Fruit fly (Drosophila melanogaster) whole organism, embryonic: ENCODE data around the gene CG14230.

Source experiments
- ATbp ChIP-seq: fragments of 200-800 bp; sonication (Bioruptor generic); optimal IDR thresholded peaks from 2 replicates; lab custom pipeline; 2017; ENCODE audit warnings: missing biosample characterization, mild to moderate bottlenecking, missing genetic modification characterization, missing genetic modification reagents
- CG10462 ChIP-seq: fragments of 200-800 bp; sonication (Bioruptor generic); optimal IDR thresholded peaks from 2 replicates; lab custom pipeline; 2016; ENCODE audit warnings: missing biosample characterization, missing genetic modification characterization
- CG11504 ChIP-seq: fragments of 200-800 bp; sonication (Bioruptor generic); optimal IDR thresholded peaks from 3 replicates; lab custom pipeline; 2019; ENCODE audit warnings: missing biosample characterization, mild to moderate bottlenecking, missing genetic modification characterization, moderate library complexity
- CG12155 ChIP-seq: fragments of 200-800 bp; sonication (Bioruptor generic); optimal IDR thresholded peaks from 3 replicates; lab custom pipeline; 2016; ENCODE audit warnings: missing biosample characterization, missing genetic modification characterization
- CG15073 ChIP-seq: fragments of 200-800 bp; sonication (Bioruptor generic); optimal IDR thresholded peaks from 2 replicates; lab custom pipeline; 2016; ENCODE audit warnings: missing biosample characterization, missing genetic modification characterization
- CG15601 ChIP-seq: fragments of 200-800 bp; sonication (Bioruptor generic); optimal IDR thresholded peaks from 3 replicates; lab custom pipeline; 2019; ENCODE audit warnings: missing biosample characterization, mild to moderate bottlenecking, missing genetic modification characterization, moderate library complexity
- CG16863 ChIP-seq: fragments of 200-800 bp; sonication (Bioruptor generic); optimal IDR thresholded peaks from 3 replicates; lab custom pipeline; 2016; ENCODE audit warnings: missing biosample characterization, missing genetic modification characterization
- CG17385 ChIP-seq: fragments of 200-800 bp; sonication (Bioruptor generic); optimal IDR thresholded peaks from 3 replicates; lab custom pipeline; 2018; ENCODE audit warnings: missing biosample characterization, mild to moderate bottlenecking, missing genetic modification characterization
- CG1792 ChIP-seq: fragments of 200-800 bp; sonication (Bioruptor generic); optimal IDR thresholded peaks from 2 replicates; lab custom pipeline; 2016; ENCODE audit warnings: missing biosample characterization, missing genetic modification characterization
- CG30020 ChIP-seq: fragments of 200-800 bp; optimal IDR thresholded peaks from 2 replicates; lab custom pipeline; 2019; ENCODE audit warnings: missing biosample characterization, mild to moderate bottlenecking, missing genetic modification characterization, moderate library complexity
- CG33557 ChIP-seq: fragments of 200-800 bp; sonication (Bioruptor generic); optimal IDR thresholded peaks from 2 replicates; lab custom pipeline; 2019; ENCODE audit warnings: missing biosample characterization, mild to moderate bottlenecking, missing genetic modification characterization, moderate library complexity
- CG34422 ChIP-seq: fragments of 200-800 bp; sonication (Bioruptor generic); IDR thresholded peaks from 3 replicates; pipeline ENCODE4 v1.3.6; 2022; ENCODE audit warnings: missing biosample characterization, missing genetic modification characterization
- CG4730 ChIP-seq: fragments of 200-800 bp; sonication (Bioruptor generic); IDR thresholded peaks from 2 replicates; pipeline ENCODE4 v1.3.6; 2022; ENCODE audit warnings: missing biosample characterization, missing genetic modification characterization
- CG6689 ChIP-seq: fragments of 200-800 bp; sonication (Bioruptor generic); IDR thresholded peaks from 2 replicates; pipeline ENCODE4 v1.3.6; 2022; ENCODE audit warnings: missing biosample characterization, missing genetic modification characterization
- CG7556 ChIP-seq: fragments of 200-800 bp; sonication (Bioruptor generic); optimal IDR thresholded peaks from 2 replicates; lab custom pipeline; 2017; ENCODE audit warnings: missing biosample characterization, mild to moderate bottlenecking, missing genetic modification characterization
- Chrac-16 ChIP-seq: fragments of 200-800 bp; sonication (Bioruptor generic); optimal IDR thresholded peaks from 3 replicates; lab custom pipeline; 2016; ENCODE audit warnings: missing biosample characterization, missing genetic modification characterization
- Doc2 ChIP-seq: fragments of 200-800 bp; sonication (Bioruptor generic); IDR thresholded peaks from 2 replicates; pipeline ENCODE4 v1.3.6; 2022; ENCODE audit warnings: missing biosample characterization, missing genetic modification characterization
- Fer1 ChIP-seq: fragments of 200-800 bp; sonication (Bioruptor generic); optimal IDR thresholded peaks from 2 replicates; lab custom pipeline; 2017; ENCODE audit warnings: missing biosample characterization, mild to moderate bottlenecking, missing genetic modification characterization
- Fer2 ChIP-seq: fragments of 200-800 bp; sonication (Bioruptor generic); optimal IDR thresholded peaks from 2 replicates; lab custom pipeline; 2018; ENCODE audit warnings: missing biosample characterization, mild to moderate bottlenecking, missing genetic modification characterization, moderate library complexity
- H2.0 ChIP-seq: fragments of 200-800 bp; sonication (Bioruptor generic); IDR thresholded peaks from 2 replicates; pipeline ENCODE4 v1.3.6; 2022; ENCODE audit warnings: missing biosample characterization, missing genetic modification characterization
- Hand ChIP-seq: fragments of 200-800 bp; sonication (Bioruptor generic); optimal IDR thresholded peaks from 2 replicates; lab custom pipeline; 2017; ENCODE audit warnings: mild to moderate bottlenecking, missing biosample characterization, missing genetic modification reagents, missing genetic modification characterization
- Hmx ChIP-seq: fragments of 200-800 bp; sonication (Bioruptor generic); optimal IDR thresholded peaks from 2 replicates; lab custom pipeline; 2016; ENCODE audit warnings: missing biosample characterization, missing genetic modification characterization
- Jarid2 ChIP-seq: fragments of 200-800 bp; sonication (Bioruptor generic); optimal IDR thresholded peaks from 3 replicates; lab custom pipeline; 2017; ENCODE audit warnings: mild to moderate bottlenecking, missing biosample characterization, missing genetic modification reagents, missing genetic modification characterization
- Med ChIP-seq: fragments of 200-800 bp; sonication (Bioruptor generic); peaks from one replicate; lab custom pipeline; 2016; ENCODE audit warnings: missing biosample characterization, missing genetic modification characterization, mild to moderate bottlenecking, inconsistent platforms, moderate library complexity
- Oli ChIP-seq: fragments of 200-800 bp; sonication (Bioruptor generic); optimal IDR thresholded peaks from 2 replicates; lab custom pipeline; 2018; ENCODE audit warnings: missing biosample characterization, mild to moderate bottlenecking, missing genetic modification characterization, moderate library complexity
- Usf ChIP-seq: fragments of 200-800 bp; sonication (Bioruptor generic); optimal IDR thresholded peaks from 2 replicates; lab custom pipeline; 2017; ENCODE audit warnings: missing genotype, missing biosample characterization, missing genetic modification characterization
- YL-1 ChIP-seq: fragments of 200-800 bp; sonication (Bioruptor generic); optimal IDR thresholded peaks from 3 replicates; lab custom pipeline; 2017; ENCODE audit warnings: missing biosample characterization, mild to moderate bottlenecking, missing genetic modification characterization
- ac ChIP-seq: fragments of 200-800 bp; sonication (Bioruptor generic); optimal IDR thresholded peaks from 3 replicates; lab custom pipeline; 2017; ENCODE audit warnings: missing biosample characterization, mild to moderate bottlenecking, missing genetic modification characterization
- aop ChIP-seq: fragments of 200-800 bp; sonication (Bioruptor generic); IDR thresholded peaks from 2 replicates; pipeline ENCODE4 v1.3.6; 2022; ENCODE audit warnings: missing biosample characterization, missing genetic modification characterization
- ara ChIP-seq: fragments of 200-800 bp; sonication (Bioruptor generic); IDR thresholded peaks from 2 replicates; pipeline ENCODE4 v1.3.6; 2022; ENCODE audit warnings: missing biosample characterization, missing genetic modification characterization
- ase ChIP-seq: fragments of 200-800 bp; sonication (Bioruptor generic); IDR thresholded peaks from 3 replicates; pipeline ENCODE4 v1.3.6; 2022; ENCODE audit warnings: missing biosample characterization, missing genetic modification characterization
- bigmax ChIP-seq: fragments of 200-800 bp; sonication (Bioruptor generic); optimal IDR thresholded peaks from 2 replicates; lab custom pipeline; 2018; ENCODE audit warnings: missing biosample characterization, mild to moderate bottlenecking, missing genetic modification characterization
- br ChIP-seq: fragments of >200 bp; optimal IDR thresholded peaks from 2 replicates; lab custom pipeline; 2017
- cad ChIP-seq: fragments of >200 bp; optimal IDR thresholded peaks from 2 replicates; lab custom pipeline; 2017; ENCODE audit warnings: missing biosample characterization, missing genetic modification characterization
- crc ChIP-seq: fragments of 200-800 bp; sonication (Bioruptor generic); optimal IDR thresholded peaks from 2 replicates; lab custom pipeline; 2016; ENCODE audit warnings: missing biosample characterization, missing genetic modification characterization
- dimm ChIP-seq: fragments of 200-800 bp; sonication (Bioruptor generic); IDR thresholded peaks from 2 replicates; pipeline ENCODE4 v1.3.6; 2022; ENCODE audit warnings: missing biosample characterization, missing genetic modification characterization
- dm ChIP-seq: fragments of 200-800 bp; sonication (Bioruptor generic); optimal IDR thresholded peaks from 3 replicates; lab custom pipeline; 2016; ENCODE audit warnings: missing biosample characterization, missing genetic modification characterization
- gem ChIP-seq: fragments of 200-800 bp; sonication (Bioruptor generic); optimal IDR thresholded peaks from 2 replicates; lab custom pipeline; 2019; ENCODE audit warnings: missing biosample characterization, mild to moderate bottlenecking, missing genetic modification characterization, moderate library complexity
- gfzf ChIP-seq: fragments of 200-800 bp; sonication (Bioruptor generic); optimal IDR thresholded peaks from 2 replicates; lab custom pipeline; 2016; ENCODE audit warnings: missing biosample characterization, mild to moderate bottlenecking, missing genetic modification characterization, moderate library complexity
- h ChIP-seq: fragments of >200 bp; optimal IDR thresholded peaks from 2 replicates; lab custom pipeline; 2017
- ham ChIP-seq: fragments of 200-800 bp; sonication (Bioruptor generic); IDR thresholded peaks from 2 replicates; pipeline ENCODE4 v1.3.6; 2022; ENCODE audit warnings: missing biosample characterization, missing genetic modification characterization
- lab ChIP-seq: fragments of 200-800 bp; sonication (Bioruptor generic); optimal IDR thresholded peaks from 3 replicates; lab custom pipeline; 2017; ENCODE audit warnings: missing biosample characterization, missing genetic modification characterization, mild to moderate bottlenecking, moderate library complexity, missing genetic modification reagents
- lola ChIP-seq, 3 experiments: fragments of >200 bp in 2 of 3; fragments of 200-800 bp in 1 of 3; sonication (Bioruptor generic) in 1 of 3; optimal IDR thresholded peaks; 2 replicates each; lab custom pipeline; 2017 to 2019; ENCODE audit warnings: missing biosample characterization in 3 of 3, missing genetic modification characterization in 3 of 3, mild to moderate bottlenecking in 1 of 3, moderate library complexity in 1 of 3
- nerfin-1 ChIP-seq: fragments of 200-800 bp; sonication (Bioruptor generic); optimal IDR thresholded peaks from 3 replicates; lab custom pipeline; 2019; ENCODE audit warnings: missing biosample characterization, mild to moderate bottlenecking, missing genetic modification characterization, moderate library complexity
- onecut ChIP-seq: fragments of 200-800 bp; sonication (Bioruptor generic); IDR thresholded peaks from 2 replicates; pipeline ENCODE4 v1.3.6; 2022; ENCODE audit warnings: missing biosample characterization, missing genetic modification characterization
- p53 ChIP-seq: fragments of 200-800 bp; sonication (Bioruptor generic); optimal IDR thresholded peaks from 2 replicates; lab custom pipeline; 2016; ENCODE audit warnings: missing biosample characterization, missing genetic modification characterization
- run ChIP-seq: fragments of 200-800 bp; sonication (Bioruptor generic); optimal IDR thresholded peaks from 3 replicates; lab custom pipeline; 2018; ENCODE audit warnings: missing biosample characterization, mild to moderate bottlenecking, missing genetic modification characterization
- slbo ChIP-seq: fragments of 200-800 bp; sonication (Bioruptor generic); IDR thresholded peaks from 2 replicates; pipeline ENCODE4 v1.3.6; 2022; ENCODE audit warnings: missing biosample characterization, missing genetic modification characterization
- sqz ChIP-seq: fragments of 200-800 bp; sonication (Bioruptor generic); optimal IDR thresholded peaks from 3 replicates; lab custom pipeline; 2018; ENCODE audit warnings: missing biosample characterization, mild to moderate bottlenecking, missing genetic modification characterization
- stc ChIP-seq: fragments of 200-800 bp; sonication (Bioruptor generic); IDR thresholded peaks from 2 replicates; pipeline ENCODE4 v1.3.6; 2022; ENCODE audit warnings: missing biosample characterization, missing genetic modification characterization
- tio ChIP-seq: fragments of 200-800 bp; sonication (Bioruptor generic); optimal IDR thresholded peaks from 2 replicates; lab custom pipeline; 2017; ENCODE audit warnings: missing biosample characterization, missing genetic modification characterization, inconsistent platforms
- yki ChIP-seq: fragments of >200 bp; optimal IDR thresholded peaks from 3 replicates; lab custom pipeline; 2018

The CG14230 gene

dm6 chrX:19744003-19744488, 40.1 kb downstream of the CG14230 start, which contains the start of the genes CG18809, COX6B, CG33932 and Rpp20 (continued):
- TF ChIP-seq CG10462: peak; percentile 9
- no peak for TF ChIP-seq sqz (GFP tag; lab: Kevin White, UChicago)
- peak; percentile 14 for TF ChIP-seq Oli
- no peak for TF ChIP-seq Doc2 (GFP tag; lab: Robert Waterston, UW)
- TF ChIP-seq yki (lab: Kevin White, UChicago): no peak
- no peak for TF ChIP-seq Hmx (GFP tag; lab: Kevin White, UChicago)
- peak; percentile 28; the same call in 1 of the 2 replicates for TF ChIP-seq H2.0
- peak; percentile 71 for TF ChIP-seq p53 (GFP tag; lab: Kevin White, UChicago)
- peak; percentile 80 for TF ChIP-seq lab (GFP tag; lab: Kevin White, UChicago)
- TF ChIP-seq CG30020 (tag; lab: Kevin White, UChicago): peak; percentile 5
- peak; percentile 75 for TF ChIP-seq Fer1 (GFP tag; lab: Kevin White, UChicago)
- peak; percentile 81 for TF ChIP-seq slbo (GFP tag; lab: Robert Waterston, UW)
- TF ChIP-seq gem: no peak
- TF ChIP-seq h (lab: Kevin White, UChicago): no peak
- peak; percentile 53 for TF ChIP-seq onecut (GFP tag; lab: Robert Waterston, UW)
- TF ChIP-seq YL-1: peak; percentile 94
- peak; percentile 83 for TF ChIP-seq dm
- TF ChIP-seq ATbp (GFP tag; lab: Kevin White, UChicago): no peak
- no peak for TF ChIP-seq dimm (GFP tag; lab: Robert Waterston, UW)
- TF ChIP-seq gfzf (GFP tag; lab: Kevin White, UChicago): peak; percentile 33
- TF ChIP-seq stc (GFP tag; lab: Robert Waterston, UW): no peak
- TF ChIP-seq Hand (GFP tag; lab: Kevin White, UChicago): no peak
- peak; percentile 32 for TF ChIP-seq CG16863
- TF ChIP-seq CG4730 (GFP tag; lab: Robert Waterston, UW): 0 out of 2 replicates have a peak, but pooled peaks have one; percentile 11
- no peak for TF ChIP-seq CG11504 (tag; lab: Kevin White, UChicago)
- TF ChIP-seq Usf (GFP tag; lab: Kevin White, UChicago): peak; percentile 28
- TF ChIP-seq Chrac-16 (GFP tag; lab: Kevin White, UChicago): peak; percentile 40
- no peak for TF ChIP-seq Jarid2
- no peak for TF ChIP-seq ham (GFP tag; lab: Robert Waterston, UW)
- TF ChIP-seq CG15601 (tag; lab: Kevin White, UChicago): peak; percentile 57
- no peak for TF ChIP-seq ac (GFP tag; lab: Kevin White, UChicago)
- TF ChIP-seq Fer2: peak; percentile 27
- peak; percentile 95 for TF ChIP-seq CG12155 (GFP tag; lab: Kevin White, UChicago)
- TF ChIP-seq tio (GFP tag; lab: Kevin White, UChicago): no peak
- peak; percentile 64 for TF ChIP-seq CG1792
- TF ChIP-seq CG17385: peak; percentile 42
- TF ChIP-seq ase (GFP tag; lab: Robert Waterston, UW): no peak
- peak; percentile 65 for TF ChIP-seq nerfin-1
- no peak for TF ChIP-seq run (tag; lab: Kevin White, UChicago)
- peak; percentile 80 for TF ChIP-seq CG34422 (GFP tag; lab: Robert Waterston, UW)
- no peak for TF ChIP-seq cad (GFP tag; lab: Kevin White, UChicago)
- TF ChIP-seq Med (GFP tag; lab: Kevin White, UChicago): peak; percentile 96
- TF ChIP-seq CG6689 (GFP tag; lab: Robert Waterston, UW): peak; percentile 20; the same call in 1 of the 2 replicates
- TF ChIP-seq lola (GFP tag; optimal IDR thresholded peaks at IDR 0.05; lab: Kevin White, UChicago): no peak
- no peak for TF ChIP-seq CG15073 (GFP tag; lab: Kevin White, UChicago)
- peak; percentile 42 for TF ChIP-seq crc (GFP tag; lab: Kevin White, UChicago)
- peak; percentile 49 for TF ChIP-seq bigmax (GFP tag; lab: Kevin White, UChicago)
- peak; percentile 65; the same call in 1 of the 2 replicates for TF ChIP-seq ara (GFP tag; lab: Robert Waterston, UW)
- TF ChIP-seq br (lab: Kevin White, UChicago): no peak
- peak; percentile 3 for TF ChIP-seq CG7556 (GFP tag; lab: Kevin White, UChicago)
- TF ChIP-seq CG33557 (GFP tag; lab: Kevin White, UChicago): no peak
- peak; percentile 50; the same call in 1 of the 2 replicates for TF ChIP-seq aop (GFP tag; lab: Robert Waterston, UW)
